Worm (Caenorhabditis elegans) whole organism, L1 larva: ENCODE data around the gene C40H1.8.

Source experiments
- C16A3.4 ChIP-seq: fragments of 150-350 bp; optimal IDR thresholded peaks from 2 replicates; lab custom pipeline; 2014; ENCODE audit warnings: missing biosample characterization, missing genetic modification characterization
- C34B4.2 ChIP-seq: sonication (generic microtip); optimal IDR thresholded peaks from 2 replicates; lab custom pipeline; 2017; ENCODE audit warnings: mild to moderate bottlenecking, missing genetic modification characterization, missing compliant biosample characterization
- Y116A8C.19 ChIP-seq: sonication (generic microtip); optimal IDR thresholded peaks from 2 replicates; lab custom pipeline; 2016; ENCODE audit warnings: missing compliant biosample characterization, missing genetic modification characterization, borderline replicate concordance
- alr-1 ChIP-seq: fragments of 200-800 bp; sonication (Bioruptor generic); optimal IDR thresholded peaks from 2 replicates; lab custom pipeline; 2018; ENCODE audit warnings: borderline replicate concordance, mild to moderate bottlenecking, missing genetic modification characterization, missing compliant biosample characterization
- blmp-1 ChIP-seq: fragments of 150-350 bp; optimal IDR thresholded peaks from 2 replicates; lab custom pipeline; 2014; ENCODE audit warnings: missing biosample characterization, missing genetic modification characterization
- ceh-63 ChIP-seq: fragments of 200-800 bp; sonication (Bioruptor generic); optimal IDR thresholded peaks from 2 replicates; lab custom pipeline; 2018; ENCODE audit warnings: mild to moderate bottlenecking, missing genetic modification characterization, missing compliant biosample characterization
- ceh-8 ChIP-seq: fragments of 200-800 bp; sonication (Bioruptor generic); optimal IDR thresholded peaks from 2 replicates; lab custom pipeline; 2018; ENCODE audit warnings: mild to moderate bottlenecking, missing genetic modification characterization, moderate library complexity, missing compliant biosample characterization
- ceh-82 ChIP-seq, 3 experiments: fragments of 150-350 bp in 1 of 3; sonication (generic microtip) in 2 of 3; optimal IDR thresholded peaks; 2 replicates each; lab custom pipeline; 2014 to 2017; ENCODE audit warnings: missing biosample characterization in 3 of 3, missing genetic modification characterization in 3 of 3
- ceh-88 ChIP-seq: fragments of 200-800 bp; sonication (Bioruptor generic); IDR thresholded peaks from 2 replicates; pipeline ENCODE4 v1.3.6; 2022; ENCODE audit warnings: missing genetic modification characterization, missing compliant biosample characterization
- ceh-90 ChIP-seq: sonication (generic microtip); optimal IDR thresholded peaks from 2 replicates; lab custom pipeline; 2016; ENCODE audit warnings: missing genetic modification characterization, missing compliant biosample characterization
- dsc-1 ChIP-seq: sonication (generic microtip); optimal IDR thresholded peaks from 2 replicates; lab custom pipeline; 2016; ENCODE audit warnings: mild to moderate bottlenecking, missing genetic modification characterization, missing compliant biosample characterization
- efl-1 ChIP-seq, 4 experiments: fragments of 150-350 bp; optimal IDR thresholded peaks in 3 of 4; peaks in 1 of 4; 1 replicate in 1 of 4; 2 replicates in 3 of 4; lab custom pipeline; 2014; ENCODE audit warnings: missing biosample characterization in 2 of 4, missing genetic modification characterization in 2 of 4, missing genetic modification reagents in 2 of 4
- egl-27 ChIP-seq, 2 experiments: fragments of 150-350 bp in 1 of 2; sonication (generic microtip); optimal IDR thresholded peaks; 3 replicates each; lab custom pipeline; 2017 to 2018; ENCODE audit warnings: missing biosample characterization in 2 of 2, missing genetic modification characterization in 2 of 2, missing genetic modification reagents in 2 of 2
- elt-3 ChIP-seq, 6 experiments: fragments of 150-350 bp in 1 of 6; sonication (generic microtip); optimal IDR thresholded peaks; 2 replicates each; lab custom pipeline; 2017 to 2018; ENCODE audit warnings: missing biosample characterization in 6 of 6, missing genetic modification characterization in 6 of 6, inconsistent platforms in 1 of 6
- fkh-4 ChIP-seq: sonication (generic microtip); optimal IDR thresholded peaks from 2 replicates; lab custom pipeline; 2016; ENCODE audit warnings: missing compliant biosample characterization, missing genetic modification characterization, borderline replicate concordance
- fkh-8 ChIP-seq: sonication (generic microtip); optimal IDR thresholded peaks from 2 replicates; lab custom pipeline; 2016; ENCODE audit warnings: mild to moderate bottlenecking, missing genetic modification characterization, missing compliant biosample characterization
- hpl-2 ChIP-seq: fragments of 150-350 bp; optimal IDR thresholded peaks from 2 replicates; lab custom pipeline; 2014; ENCODE audit warnings: missing biosample characterization, missing genetic modification reagents, missing genetic modification characterization
- irx-1 ChIP-seq: sonication (generic microtip); optimal IDR thresholded peaks from 2 replicates; lab custom pipeline; 2016; ENCODE audit warnings: missing genetic modification characterization, missing compliant biosample characterization
- isw-1 ChIP-seq: fragments of 200-800 bp; sonication (Bioruptor generic); IDR thresholded peaks from 2 replicates; pipeline ENCODE4 v1.3.6; 2022; ENCODE audit warnings: missing genetic modification characterization, missing compliant biosample characterization
- jun-1 ChIP-seq: fragments of 150-350 bp; optimal IDR thresholded peaks from 2 replicates; lab custom pipeline; 2014; ENCODE audit warnings: missing biosample characterization, missing genetic modification reagents, missing genetic modification characterization
- lin-13 ChIP-seq: fragments of 150-350 bp; optimal IDR thresholded peaks from 2 replicates; lab custom pipeline; 2014; ENCODE audit warnings: missing biosample characterization, missing genetic modification reagents, missing genetic modification characterization
- lin-14 ChIP-seq: fragments of 200-800 bp; sonication (Bioruptor generic); optimal IDR thresholded peaks from 2 replicates; lab custom pipeline; 2018; ENCODE audit warnings: mild to moderate bottlenecking, missing genetic modification characterization, moderate library complexity, missing compliant biosample characterization
- lin-15B ChIP-seq: fragments of 150-350 bp; sonication (generic microtip); optimal IDR thresholded peaks from 3 replicates; lab custom pipeline; 2014; ENCODE audit warnings: missing biosample characterization, missing genetic modification characterization
- lsy-2 ChIP-seq, 2 experiments: fragments of 150-350 bp; optimal IDR thresholded peaks; 2 replicates each; lab custom pipeline; 2014; ENCODE audit warnings: missing biosample characterization in 2 of 2, missing genetic modification characterization in 2 of 2
- mab-9 ChIP-seq: fragments of 200-800 bp; sonication (Bioruptor generic); IDR thresholded peaks from 2 replicates; pipeline ENCODE4 v1.3.6; 2022; ENCODE audit warnings: missing genetic modification reagents, missing genetic modification characterization, missing compliant biosample characterization
- mep-1 ChIP-seq: fragments of 150-350 bp; optimal IDR thresholded peaks from 2 replicates; lab custom pipeline; 2014; ENCODE audit warnings: missing biosample characterization, missing genetic modification characterization
- nhr-71 ChIP-seq: sonication (generic microtip); optimal IDR thresholded peaks from 2 replicates; lab custom pipeline; 2016; ENCODE audit warnings: mild to moderate bottlenecking, missing genetic modification characterization, moderate library complexity, missing compliant biosample characterization
- nhr-76 ChIP-seq: sonication (generic microtip); optimal IDR thresholded peaks from 2 replicates; lab custom pipeline; 2017; ENCODE audit warnings: missing biosample characterization, missing genetic modification characterization
- nhr-77 ChIP-seq: fragments of 150-350 bp; optimal IDR thresholded peaks from 2 replicates; lab custom pipeline; 2014; ENCODE audit warnings: missing biosample characterization, missing genetic modification characterization
- nhr-84 ChIP-seq: sonication (generic microtip); optimal IDR thresholded peaks from 2 replicates; lab custom pipeline; 2017; ENCODE audit warnings: missing biosample characterization, missing genetic modification characterization
- nhr-90 ChIP-seq: sonication (generic microtip); optimal IDR thresholded peaks from 2 replicates; lab custom pipeline; 2016; ENCODE audit warnings: mild to moderate bottlenecking, missing genetic modification characterization, missing compliant biosample characterization; ENCODE audit not compliant: poor library complexity
- pag-3 ChIP-seq: sonication (generic microtip); optimal IDR thresholded peaks from 2 replicates; lab custom pipeline; 2017; ENCODE audit warnings: missing genetic modification characterization, mild to moderate bottlenecking, missing compliant biosample characterization, antibody characterized with exemption, borderline replicate concordance; ENCODE audit not compliant: insufficient read depth
- pqm-1 ChIP-seq: sonication (generic microtip); optimal IDR thresholded peaks from 3 replicates; lab custom pipeline; 2017; ENCODE audit warnings: missing biosample characterization, missing genetic modification characterization
- rnt-1 ChIP-seq: sonication (generic microtip); optimal IDR thresholded peaks from 2 replicates; lab custom pipeline; 2016; ENCODE audit warnings: mild to moderate bottlenecking, missing genetic modification characterization, moderate library complexity, missing compliant biosample characterization
- snpc-4 ChIP-seq: fragments of 150-350 bp; optimal IDR thresholded peaks from 2 replicates; lab custom pipeline; 2014; ENCODE audit warnings: missing biosample characterization, missing genetic modification characterization
- snu-23 ChIP-seq: sonication (generic microtip); optimal IDR thresholded peaks from 2 replicates; lab custom pipeline; 2016; ENCODE audit warnings: missing genetic modification characterization, missing compliant biosample characterization
- sptf-1 ChIP-seq: fragments of 150-350 bp; optimal IDR thresholded peaks from 2 replicates; lab custom pipeline; 2014; ENCODE audit warnings: missing biosample characterization, missing genetic modification characterization
- sup-37 ChIP-seq: fragments of 200-800 bp; sonication (Bioruptor generic); optimal IDR thresholded peaks from 2 replicates; lab custom pipeline; 2018; ENCODE audit warnings: mild to moderate bottlenecking, missing genetic modification characterization, missing compliant biosample characterization
- unc-62 ChIP-seq: fragments of 150-350 bp; optimal IDR thresholded peaks from 2 replicates; lab custom pipeline; 2014; ENCODE audit warnings: missing biosample characterization, missing genetic modification reagents, missing genetic modification characterization
- unc-86 ChIP-seq: sonication (generic microtip); optimal IDR thresholded peaks from 2 replicates; lab custom pipeline; 2016; ENCODE audit warnings: missing genetic modification characterization, missing compliant biosample characterization
- xbp-1 ChIP-seq: sonication (generic microtip); optimal IDR thresholded peaks from 2 replicates; lab custom pipeline; 2016; ENCODE audit warnings: missing genetic modification characterization, missing compliant biosample characterization
- zag-1 ChIP-seq: fragments of 150-350 bp; optimal IDR thresholded peaks from 2 replicates; lab custom pipeline; 2014; ENCODE audit warnings: missing biosample characterization, missing genetic modification characterization
- zip-4 ChIP-seq: fragments of 200-800 bp; sonication (Bioruptor generic); optimal IDR thresholded peaks from 2 replicates; lab custom pipeline; 2018; ENCODE audit warnings: mild to moderate bottlenecking, missing genetic modification characterization, moderate library complexity, missing compliant biosample characterization

Gene C40H1.8

DNA sequence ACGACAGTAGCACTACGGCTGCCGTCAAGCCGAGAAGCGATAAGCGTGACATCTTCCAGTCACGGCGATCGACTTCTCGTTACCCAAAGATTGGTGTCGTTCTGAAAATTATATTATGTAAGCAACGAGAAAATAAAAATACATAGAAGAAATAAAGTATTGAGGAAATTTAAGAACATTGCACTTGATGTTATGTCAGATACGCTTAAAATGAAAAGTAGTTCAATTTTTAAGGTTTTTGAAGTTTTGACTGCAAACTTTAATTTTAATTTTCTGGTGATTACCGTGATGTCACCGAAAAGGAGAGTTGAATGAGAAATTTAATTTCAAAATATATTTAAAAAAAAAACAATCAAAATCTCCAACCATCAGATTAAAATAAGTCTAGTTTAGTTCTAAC lies 29.8 kb downstream of the C40H1.8 start, which contains the start of gene emb-9:
Gene emb-9 (minus strand): TSS at position 101 of the 400 bp plus-strand sequence.
- TF ChIP-seq fkh-4 (tag; lab: Kevin White, UChicago): no peak
- no peak for TF ChIP-seq snpc-4 (tag; lab: Kevin White, UChicago)
- TF ChIP-seq ceh-8: no peak
- no peak for TF ChIP-seq rnt-1 (tag; lab: Kevin White, UChicago)
- TF ChIP-seq blmp-1 (tag; lab: Kevin White, UChicago): no peak
- TF ChIP-seq lin-14 (GFP tag; lab: Kevin White, UChicago): no peak
- TF ChIP-seq sptf-1 (tag; lab: Kevin White, UChicago): no peak
- TF ChIP-seq xbp-1 (tag; lab: Kevin White, UChicago): no peak
- no peak for TF ChIP-seq mab-9 (GFP tag; lab: Robert Waterston, UW)

DNA sequence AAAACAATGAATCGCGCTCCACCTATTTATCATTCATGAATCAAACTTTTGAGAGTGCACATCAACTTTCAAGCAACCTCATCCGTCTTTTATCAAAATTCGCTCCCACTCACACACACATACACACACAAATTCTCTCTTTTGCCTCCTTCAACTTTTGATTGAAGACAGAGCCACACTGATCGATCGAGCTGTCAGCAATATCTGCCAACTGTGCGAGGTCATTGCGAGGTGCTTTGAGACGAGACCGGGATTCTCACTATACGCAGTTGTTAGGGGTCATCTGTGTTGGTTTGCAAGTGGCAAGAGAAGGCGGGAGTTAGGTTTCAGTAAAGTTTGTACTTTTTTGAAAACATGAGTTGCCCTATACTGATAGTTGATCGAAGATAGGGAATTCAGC lies 31.6 kb downstream of the C40H1.8 start:
- TF ChIP-seq nhr-90 (no peak), sptf-1 (tag; lab: Kevin White, UChicago) (no peak), Y116A8C.19 (tag; lab: Kevin White, UChicago) (no peak), egl-27 (tag; optimal IDR thresholded peaks at IDR 0.05; lab: Kevin White, UChicago) (no peak), mep-1 (tag; lab: Kevin White, UChicago) (no peak), elt-3 (tag; optimal IDR thresholded peaks at IDR 0.05; lab: Kevin White, UChicago) (no peak), hpl-2 (GFP tag; lab: Kevin White, UChicago) (no peak), ceh-88 (no peak), nhr-76 (tag; lab: Kevin White, UChicago) (no peak), sup-37 (GFP tag; lab: Kevin White, UChicago) (no peak), jun-1 (tag; lab: Kevin White, UChicago) (no peak), unc-86 (tag; lab: Kevin White, UChicago) (no peak), ceh-82 (tag; optimal IDR thresholded peaks at IDR 0.05; lab: Kevin White, UChicago) (no peak), unc-62 (no peak), C34B4.2 (no peak), dsc-1 (tag; lab: Kevin White, UChicago) (no peak), fkh-8 (tag; lab: Kevin White, UChicago) (no peak), nhr-71 (tag; lab: Kevin White, UChicago) (peak; percentile 26), nhr-84 (tag; lab: Kevin White, UChicago) (no peak), irx-1 (tag; lab: Kevin White, UChicago) (no peak), pqm-1 (tag; lab: Kevin White, UChicago) (no peak), xbp-1 (tag; lab: Kevin White, UChicago) (no peak), zag-1 (no peak), pag-3 (peak; percentile 73), lin-13 (no peak), efl-1 (optimal IDR thresholded peaks at IDR 0.05; lab: Kevin White, UChicago) (no peak), efl-1 (GFP tag; optimal IDR thresholded peaks at IDR 0.05 in 1 of 2; lab: Kevin White, UChicago) (no peak), lin-15B (tag; lab: Kevin White, UChicago) (no peak), C16A3.4 (no peak), alr-1 (tag; lab: Kevin White, UChicago) (no peak), rnt-1 (tag; lab: Kevin White, UChicago) (peak; percentile 64), isw-1 (GFP tag; lab: Robert Waterston, UW) (no peak), blmp-1 (tag; lab: Kevin White, UChicago) (no peak), lsy-2 (tag; optimal IDR thresholded peaks at IDR 0.05; lab: Kevin White, UChicago) (peak in 1 of 2 experiments; percentile 9), lin-14 (GFP tag; lab: Kevin White, UChicago) (peak; percentile 51), snu-23 (GFP tag; lab: Kevin White, UChicago) (peak; percentile 0), nhr-77 (no peak), zip-4 (GFP tag; lab: Kevin White, UChicago) (no peak), ceh-63 (GFP tag; lab: Kevin White, UChicago) (no peak), ceh-90 (tag; lab: Kevin White, UChicago) (no peak)
- TF ChIP-seq, all 84 proteins: peak for 6
